Fruit fly (Drosophila melanogaster) whole organism, embryonic: Measurements from ENCODE around the gene CG34451.

Experiments used
- CG15696 ChIP-seq: fragments of 200-800 bp; sonication (Bioruptor generic); optimal IDR thresholded peaks from 2 replicates; lab custom pipeline; 2019; ENCODE audit warnings: missing biosample characterization, mild to moderate bottlenecking, missing genetic modification characterization, moderate library complexity
- CG3726 ChIP-seq: fragments of 200-800 bp; sonication (Bioruptor generic); IDR thresholded peaks from 3 replicates; pipeline ENCODE4, ENCODE4 v1.3.6; 2022; ENCODE audit warnings: missing biosample characterization, missing genetic modification characterization
- Ets97D ChIP-seq: fragments of 200-800 bp; sonication (Bioruptor generic); optimal IDR thresholded peaks from 3 replicates; lab custom pipeline; 2016; ENCODE audit warnings: missing biosample characterization, missing genetic modification characterization
- Hsf ChIP-seq: fragments of 200-800 bp; sonication (Bioruptor generic); optimal IDR thresholded peaks from 3 replicates; lab custom pipeline; 2016; ENCODE audit warnings: missing biosample characterization, missing genetic modification characterization
- esg ChIP-seq: fragments of 200-800 bp; sonication (Bioruptor generic); conservative IDR thresholded peaks from 2 replicates; pipeline ENCODE4 v1.3.6; 2022; ENCODE audit warnings: missing biosample characterization, missing genetic modification characterization
- fd3F ChIP-seq: fragments of 200-800 bp; sonication (Bioruptor generic); optimal IDR thresholded peaks from 2 replicates; lab custom pipeline; 2018; ENCODE audit warnings: missing biosample characterization, mild to moderate bottlenecking, missing genetic modification characterization, moderate library complexity
- h ChIP-seq: fragments of >200 bp; optimal IDR thresholded peaks from 2 replicates; lab custom pipeline; 2017
- p53 ChIP-seq: fragments of 200-800 bp; sonication (Bioruptor generic); optimal IDR thresholded peaks from 2 replicates; lab custom pipeline; 2016; ENCODE audit warnings: missing biosample characterization, missing genetic modification characterization

DNA sequence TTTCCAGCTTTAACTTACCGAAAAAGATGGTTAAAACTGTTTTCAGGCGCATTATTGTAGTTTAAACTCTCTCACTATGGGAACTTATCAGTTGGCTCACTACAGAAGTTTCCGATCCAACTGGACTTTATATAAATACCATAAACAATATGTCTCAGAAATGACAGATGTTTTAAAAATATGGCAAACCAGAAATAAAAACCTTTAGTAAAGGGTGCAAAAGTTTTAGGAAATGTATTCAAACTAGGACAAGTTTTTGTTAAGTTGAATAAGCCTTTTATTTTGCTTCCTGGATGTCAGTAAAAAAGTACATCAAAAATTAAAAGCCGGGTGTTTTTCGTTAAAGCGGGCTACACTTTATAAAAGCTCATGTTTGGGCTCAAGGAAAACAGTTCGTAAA, 42.3 kb downstream of the CG34451 start, which contains the start of the genes Eig71Ea and Eig71Eb:
- TF ChIP-seq esg (GFP tag; lab: Robert Waterston, UW) (no peak), CG3726 (GFP tag; lab: Robert Waterston, UW) (no peak), CG15696 (tag; lab: Kevin White, UChicago) (no peak), h (lab: Kevin White, UChicago) (no peak), p53 (GFP tag; lab: Kevin White, UChicago) (no peak), Hsf (GFP tag; lab: Kevin White, UChicago) (no peak), Ets97D (GFP tag; lab: Kevin White, UChicago) (no peak), fd3F (no peak)
